Worm (Caenorhabditis elegans) whole organism, young adult: Measurements from ENCODE around the gene ZK1307.3.

Experiments
- C06A6.2 ChIP-seq: fragments of 200-800 bp; sonication (Bioruptor generic); conservative IDR thresholded peaks from 2 replicates; pipeline ENCODE4 v1.3.6; 2022; ENCODE audit warnings: missing genetic modification characterization, missing compliant biosample characterization
- C17E4.6 ChIP-seq: fragments of 200-800 bp; sonication (Bioruptor generic); IDR thresholded peaks from 2 replicates; pipeline ENCODE4 v1.3.6; 2022; ENCODE audit warnings: missing genetic modification reagents, missing genetic modification characterization, missing compliant biosample characterization
- D2030.7 ChIP-seq: fragments of 200-800 bp; sonication (Bioruptor generic); IDR thresholded peaks from 2 replicates; pipeline ENCODE4 v1.3.6; 2022; ENCODE audit warnings: missing genetic modification reagents, missing genetic modification characterization, missing compliant biosample characterization
- F33H1.4 ChIP-seq: fragments of 200-800 bp; sonication (Bioruptor generic); IDR thresholded peaks from 2 replicates; pipeline ENCODE4 v1.3.6; 2022; ENCODE audit warnings: missing genetic modification reagents, missing genetic modification characterization, missing compliant biosample characterization
- F39B2.1 ChIP-seq: fragments of 200-800 bp; sonication (Bioruptor generic); IDR thresholded peaks from 2 replicates; pipeline ENCODE4 v1.3.6; 2022; ENCODE audit warnings: missing genetic modification reagents, missing genetic modification characterization, missing compliant biosample characterization
- F57A8.1 ChIP-seq: fragments of 200-800 bp; sonication (Bioruptor generic); optimal IDR thresholded peaks from 2 replicates; lab custom pipeline; 2018; ENCODE audit warnings: mild to moderate bottlenecking, missing genetic modification characterization, moderate library complexity, missing compliant biosample characterization
- Y56A3A.18 ChIP-seq: fragments of 200-800 bp; sonication (Bioruptor generic); IDR thresholded peaks from 2 replicates; pipeline ENCODE4 v1.3.6; 2022; ENCODE audit warnings: missing genetic modification reagents, missing genetic modification characterization, missing compliant biosample characterization
- aptf-3 ChIP-seq: fragments of 200-800 bp; sonication (Bioruptor generic); IDR thresholded peaks from 2 replicates; pipeline ENCODE4 v1.3.6; 2022; ENCODE audit warnings: missing genetic modification characterization, missing compliant biosample characterization
- athp-1 ChIP-seq: sonication (generic microtip); optimal IDR thresholded peaks from 2 replicates; lab custom pipeline; 2017; ENCODE audit warnings: mild to moderate bottlenecking, missing genetic modification characterization, missing compliant biosample characterization
- attf-6 ChIP-seq: fragments of 200-800 bp; sonication (Bioruptor generic); IDR thresholded peaks from 2 replicates; pipeline ENCODE4 v1.3.6; 2022; ENCODE audit warnings: missing genetic modification reagents, missing genetic modification characterization, missing compliant biosample characterization
- bed-2 ChIP-seq: fragments of 200-800 bp; sonication (Bioruptor generic); IDR thresholded peaks from 2 replicates; pipeline ENCODE4 v1.3.6; 2022; ENCODE audit warnings: missing genetic modification reagents, missing genetic modification characterization, missing compliant biosample characterization
- ceh-58 ChIP-seq: fragments of 200-800 bp; sonication (Bioruptor generic); IDR thresholded peaks from 2 replicates; pipeline ENCODE4 v1.3.6; 2022; ENCODE audit warnings: missing genetic modification characterization, missing compliant biosample characterization
- chd-7 ChIP-seq: sonication (generic microtip); optimal IDR thresholded peaks from 2 replicates; lab custom pipeline; 2016; ENCODE audit warnings: mild to moderate bottlenecking, missing genetic modification characterization, moderate library complexity, missing compliant biosample characterization
- dox-1 ChIP-seq: fragments of 200-800 bp; sonication (Bioruptor generic); IDR thresholded peaks from 2 replicates; pipeline ENCODE4 v1.3.6; 2022; ENCODE audit warnings: missing genetic modification reagents, missing genetic modification characterization, missing compliant biosample characterization
- efl-1 ChIP-seq: fragments of 150-350 bp; optimal IDR thresholded peaks from 2 replicates; lab custom pipeline; 2014; ENCODE audit warnings: missing biosample characterization, missing genetic modification reagents, missing genetic modification characterization
- egrh-3 ChIP-seq: fragments of 200-800 bp; sonication (Bioruptor generic); IDR thresholded peaks from 2 replicates; pipeline ENCODE4 v1.3.6; 2022; ENCODE audit warnings: missing genetic modification reagents, missing genetic modification characterization, missing compliant biosample characterization
- gei-17 ChIP-seq: fragments of 200-800 bp; sonication (Bioruptor generic); optimal IDR thresholded peaks from 2 replicates; lab custom pipeline; 2018; ENCODE audit warnings: mild to moderate bottlenecking, missing genetic modification characterization, missing compliant biosample characterization
- hsf-1 ChIP-seq: fragments of 200-800 bp; sonication (Bioruptor generic); IDR thresholded peaks from 2 replicates; pipeline ENCODE4 v1.3.6; 2022; ENCODE audit warnings: missing genetic modification reagents, missing genetic modification characterization, missing compliant biosample characterization
- lag-1 ChIP-seq: fragments of 200-800 bp; sonication (Bioruptor generic); IDR thresholded peaks from 2 replicates; pipeline ENCODE4 v1.3.6; 2022; ENCODE audit warnings: missing genetic modification reagents, missing genetic modification characterization, missing compliant biosample characterization
- lin-35 ChIP-seq, 3 experiments: fragments of 150-350 bp in 2 of 3; sonication (generic microtip) in 1 of 3; optimal IDR thresholded peaks; 2 replicates each; lab custom pipeline; 2014 to 2018; ENCODE audit warnings: missing biosample characterization in 3 of 3, missing genetic modification characterization in 3 of 3, missing genetic modification reagents in 3 of 3
- lir-1 ChIP-seq: fragments of 200-800 bp; sonication (Bioruptor generic); conservative IDR thresholded peaks from 2 replicates; pipeline ENCODE4 v1.3.6; 2022; ENCODE audit warnings: missing genetic modification reagents, missing genetic modification characterization, missing compliant biosample characterization
- lsy-27 ChIP-seq: sonication (generic microtip); optimal IDR thresholded peaks from 2 replicates; lab custom pipeline; 2017; ENCODE audit warnings: missing genetic modification characterization, mild to moderate bottlenecking, missing compliant biosample characterization, antibody characterized with exemption, missing genotype, borderline replicate concordance; ENCODE audit not compliant: insufficient read depth
- madf-3 ChIP-seq: fragments of 200-800 bp; sonication (Bioruptor generic); IDR thresholded peaks from 2 replicates; pipeline ENCODE4 v1.3.6; 2022; ENCODE audit warnings: missing genetic modification reagents, missing genetic modification characterization, missing compliant biosample characterization
- madf-6 ChIP-seq: fragments of 200-800 bp; sonication (Bioruptor generic); IDR thresholded peaks from 2 replicates; pipeline ENCODE4 v1.3.6; 2022; ENCODE audit warnings: missing genetic modification reagents, missing genetic modification characterization, missing compliant biosample characterization
- nhr-120 ChIP-seq: fragments of 200-800 bp; sonication (Bioruptor generic); IDR thresholded peaks from 2 replicates; pipeline ENCODE4 v1.3.6; 2022; ENCODE audit warnings: missing genetic modification characterization, missing compliant biosample characterization
- nhr-27 ChIP-seq: fragments of 200-800 bp; sonication (Bioruptor generic); optimal IDR thresholded peaks from 2 replicates; lab custom pipeline; 2018; ENCODE audit warnings: mild to moderate bottlenecking, missing genetic modification characterization, moderate library complexity, missing compliant biosample characterization
- nhr-80 ChIP-seq: sonication (generic microtip); optimal IDR thresholded peaks from 2 replicates; lab custom pipeline; 2016; ENCODE audit warnings: missing genetic modification characterization, missing compliant biosample characterization
- rcor-1 ChIP-seq: fragments of 200-800 bp; sonication (Bioruptor generic); IDR thresholded peaks from 2 replicates; pipeline ENCODE4 v1.3.6; 2022; ENCODE audit warnings: missing genetic modification reagents, missing genetic modification characterization, missing compliant biosample characterization
- sea-2 ChIP-seq: fragments of 200-800 bp; sonication (Bioruptor generic); IDR thresholded peaks from 2 replicates; pipeline ENCODE4 v1.3.6; 2022; ENCODE audit warnings: missing genetic modification characterization, missing compliant biosample characterization
- snpc-1.3 ChIP-seq: sonication (generic microtip); optimal IDR thresholded peaks from 2 replicates; lab custom pipeline; 2017; ENCODE audit warnings: missing genetic modification characterization, mild to moderate bottlenecking, missing compliant biosample characterization, antibody characterized with exemption, moderate library complexity, missing genotype, missing genetic modification reagents; ENCODE audit not compliant: insufficient read depth
- sptf-2 ChIP-seq: fragments of 200-800 bp; sonication (Bioruptor generic); optimal IDR thresholded peaks from 2 replicates; lab custom pipeline; 2018; ENCODE audit warnings: mild to moderate bottlenecking, missing genetic modification characterization, missing compliant biosample characterization
- ztf-26 ChIP-seq: sonication (generic microtip); optimal IDR thresholded peaks from 2 replicates; lab custom pipeline; 2017; ENCODE audit warnings: missing genetic modification characterization, missing compliant biosample characterization

Gene ZK1307.3

ce11 chrII:9646122-9646555 is 6.7 kb downstream of the ZK1307.3 start (continued):
- TF ChIP-seq nhr-27: peak; percentile 10
- TF ChIP-seq rcor-1: peak; percentile 65; the same call in 1 of the 2 replicates

- TF ChIP-seq madf-6 (0 out of 2 replicates have a peak, but pooled peaks have one; percentile 31), nhr-120 (GFP tag; lab: Robert Waterston, UW) (no peak), nhr-80 (tag; lab: Kevin White, UChicago) (peak; percentile 50)
- TF ChIP-seq, all 124 proteins: peak for 2
Measured at ce11 chrII:9644940-9645634, 7.7 kb downstream of the ZK1307.3 start.

ce11 chrII:9644438-9644837 is 8.4 kb downstream of the ZK1307.3 start, which contains the start of gene fzr-1:
Gene fzr-1, minus strand, starts transcription at chrII:9644466.
- TF ChIP-seq ceh-58 (GFP tag; lab: Robert Waterston, UW) (no peak), chd-7 (tag; lab: Kevin White, UChicago) (no peak), nhr-120 (GFP tag; lab: Robert Waterston, UW) (no peak), F39B2.1 (GFP tag; lab: Robert Waterston, UW) (no peak), athp-1 (no peak), lin-35 (GFP tag; optimal IDR thresholded peaks at IDR 0.05; lab: Kevin White, UChicago) (no peak), snpc-1.3 (no peak), ztf-26 (tag; lab: Kevin White, UChicago) (no peak), madf-3 (GFP tag; lab: Robert Waterston, UW) (no peak), bed-2 (GFP tag; lab: Robert Waterston, UW) (no peak), lag-1 (GFP tag; lab: Robert Waterston, UW) (no peak)

- TF ChIP-seq lsy-27 (no peak), sea-2 (no peak), F57A8.1 (GFP tag; lab: Kevin White, UChicago) (no peak), attf-6 (GFP tag; lab: Robert Waterston, UW) (no peak), gei-17 (GFP tag; lab: Kevin White, UChicago) (no peak), sptf-2 (no peak), efl-1 (no peak), Y56A3A.18 (no peak), lir-1 (GFP tag; lab: Robert Waterston, UW) (no peak), C17E4.6 (GFP tag; lab: Robert Waterston, UW) (no peak), dox-1 (GFP tag; lab: Robert Waterston, UW) (no peak), C06A6.2 (GFP tag; lab: Robert Waterston, UW) (no peak)
Measured at ce11 chrII:9636300-9636699, 16.5 kb downstream of the ZK1307.3 start, which contains the start of gene ZK1307.7. Gene ZK1307.7, plus strand, starts transcription at chrII:9636600.

- TF ChIP-seq dox-1 (GFP tag; lab: Robert Waterston, UW): peak; percentile 33; the same call in 1 of the 2 replicates
- TF ChIP-seq madf-6: peak; percentile 28
- TF ChIP-seq madf-3 (GFP tag; lab: Robert Waterston, UW): peak; percentile 70; the same call in 1 of the 2 replicates
- TF ChIP-seq egrh-3: peak; percentile 14; the same call in 1 of the 2 replicates
- TF ChIP-seq F33H1.4 (GFP tag; lab: Robert Waterston, UW): peak; percentile 60
- TF ChIP-seq aptf-3: 0 out of 2 replicates have a peak, but pooled peaks have one; percentile 22
- TF ChIP-seq hsf-1 (GFP tag; lab: Robert Waterston, UW): peak; percentile 95
- peak; percentile 21; the same call in 1 of the 2 replicates for TF ChIP-seq D2030.7 (GFP tag; lab: Robert Waterston, UW)
- TF ChIP-seq, all 124 proteins: peak for 8; not testable (repeated sequence) for 116
Measured at ce11 chrII:9633956-9634560, 18.8 kb downstream of the ZK1307.3 start.
